Fruit fly (Drosophila melanogaster) whole organism, prepupa: ENCODE measurements around the gene Lk6.
A peak's percentile ranks its signal among the peaks of the same experiment; 100 is the strongest.

Source experiments
- Blimp-1 ChIP-seq: fragments of 200-800 bp; sonication (Bioruptor generic); optimal IDR thresholded peaks from 3 replicates; lab custom pipeline; 2017; ENCODE audit warnings: missing biosample characterization, missing genetic modification characterization, mild to moderate bottlenecking, moderate library complexity, missing genetic modification reagents
- CG10631 ChIP-seq: fragments of 200-800 bp; sonication (Bioruptor generic); optimal IDR thresholded peaks from 2 replicates; lab custom pipeline; 2016; ENCODE audit warnings: missing biosample characterization, missing genetic modification characterization
- CG10669 ChIP-seq: fragments of 200-800 bp; sonication (Bioruptor generic); optimal IDR thresholded peaks from 3 replicates; lab custom pipeline; 2018; ENCODE audit warnings: missing biosample characterization, mild to moderate bottlenecking, missing genetic modification characterization, moderate library complexity
- CG11294 ChIP-seq: fragments of 200-800 bp; sonication (Bioruptor generic); IDR thresholded peaks from 2 replicates; pipeline ENCODE4 v1.3.6; 2022; ENCODE audit warnings: missing biosample characterization, missing genetic modification characterization
- CG11762 ChIP-seq: fragments of 200-800 bp; sonication (Bioruptor generic); optimal IDR thresholded peaks from 3 replicates; lab custom pipeline; 2016; ENCODE audit warnings: missing biosample characterization, missing genetic modification characterization; ENCODE audit not compliant: insufficient read depth
- CG11902 ChIP-seq: fragments of 200-800 bp; sonication (Bioruptor generic); optimal IDR thresholded peaks from 3 replicates; lab custom pipeline; 2016; ENCODE audit warnings: missing biosample characterization, missing genetic modification characterization
- CG1621 ChIP-seq: fragments of 200-800 bp; sonication (Bioruptor generic); optimal IDR thresholded peaks from 3 replicates; lab custom pipeline; 2018; ENCODE audit warnings: missing biosample characterization, mild to moderate bottlenecking, missing genetic modification characterization
- CG16779 ChIP-seq: fragments of 200-800 bp; sonication (Bioruptor generic); optimal IDR thresholded peaks from 3 replicates; lab custom pipeline; 2017; ENCODE audit warnings: missing biosample characterization, mild to moderate bottlenecking, missing genetic modification characterization
- CG32006 ChIP-seq: fragments of 200-800 bp; sonication (Bioruptor generic); optimal IDR thresholded peaks from 3 replicates; lab custom pipeline; 2017; ENCODE audit warnings: missing biosample characterization, mild to moderate bottlenecking, missing genetic modification characterization
- CG3919 ChIP-seq: fragments of 200-800 bp; sonication (Bioruptor generic); optimal IDR thresholded peaks from 3 replicates; lab custom pipeline; 2016; ENCODE audit warnings: missing biosample characterization, missing genetic modification characterization
- CG4318 ChIP-seq: fragments of 200-800 bp; sonication (Bioruptor generic); optimal IDR thresholded peaks from 3 replicates; lab custom pipeline; 2017; ENCODE audit warnings: missing biosample characterization, mild to moderate bottlenecking, missing genetic modification characterization
- CG6163 ChIP-seq: fragments of 200-800 bp; sonication (Bioruptor generic); IDR thresholded peaks from 3 replicates; pipeline ENCODE4 v1.3.6; 2022; ENCODE audit warnings: missing biosample characterization, missing genetic modification characterization
- CG6276 ChIP-seq: fragments of 200-800 bp; sonication (Bioruptor generic); optimal IDR thresholded peaks from 2 replicates; lab custom pipeline; 2017; ENCODE audit warnings: missing biosample characterization, mild to moderate bottlenecking, missing genetic modification characterization
- CG6792 ChIP-seq: fragments of 200-800 bp; sonication (Bioruptor generic); optimal IDR thresholded peaks from 3 replicates; lab custom pipeline; 2016; ENCODE audit warnings: missing biosample characterization, missing genetic modification characterization
- CG6808 ChIP-seq: fragments of 200-800 bp; sonication (Bioruptor generic); optimal IDR thresholded peaks from 3 replicates; lab custom pipeline; 2017; ENCODE audit warnings: missing biosample characterization, missing genetic modification characterization, mild to moderate bottlenecking, moderate library complexity, missing genetic modification reagents
- CG6854 ChIP-seq: fragments of 200-800 bp; sonication (Bioruptor generic); optimal IDR thresholded peaks from 2 replicates; lab custom pipeline; 2017; ENCODE audit warnings: missing biosample characterization, mild to moderate bottlenecking, missing genetic modification characterization
- CG8119 ChIP-seq: fragments of 200-800 bp; sonication (Bioruptor generic); IDR thresholded peaks from 3 replicates; pipeline ENCODE4 v1.3.6; 2022; ENCODE audit warnings: missing biosample characterization, missing genetic modification characterization
- CG8319 ChIP-seq: fragments of 200-800 bp; sonication (Bioruptor generic); optimal IDR thresholded peaks from 3 replicates; lab custom pipeline; 2016; ENCODE audit warnings: missing biosample characterization, missing genetic modification characterization
- CG8632 ChIP-seq: fragments of 200-800 bp; sonication (Bioruptor generic); optimal IDR thresholded peaks from 3 replicates; lab custom pipeline; 2016; ENCODE audit warnings: missing biosample characterization, missing genetic modification characterization
- CG9139 ChIP-seq: fragments of 200-800 bp; sonication (Bioruptor generic); optimal IDR thresholded peaks from 3 replicates; lab custom pipeline; 2017; ENCODE audit warnings: missing biosample characterization, mild to moderate bottlenecking, missing genetic modification characterization
- Eip75B ChIP-seq: fragments of 200-800 bp; sonication (Bioruptor generic); optimal IDR thresholded peaks from 3 replicates; lab custom pipeline; 2016; ENCODE audit warnings: missing biosample characterization, missing genetic modification characterization
- Eip78C ChIP-seq: fragments of 200-800 bp; sonication (Bioruptor generic); peaks from one replicate; lab custom pipeline; 2016; ENCODE audit warnings: missing biosample characterization, missing genetic modification characterization
- Eip93F ChIP-seq: fragments of 200-800 bp; sonication (Bioruptor generic); optimal IDR thresholded peaks from 2 replicates; lab custom pipeline; 2016; ENCODE audit warnings: missing biosample characterization, mild to moderate bottlenecking, missing genetic modification characterization
- Ets96B ChIP-seq: fragments of 200-800 bp; optimal IDR thresholded peaks from 2 replicates; lab custom pipeline; 2019; ENCODE audit warnings: missing biosample characterization, mild to moderate bottlenecking, missing genetic modification characterization, moderate library complexity
- Gug ChIP-seq: fragments of 200-800 bp; sonication (Bioruptor generic); IDR thresholded peaks from 2 replicates; pipeline ENCODE4 v1.3.6; 2022; ENCODE audit warnings: missing biosample characterization, missing genetic modification characterization
- Hr39 ChIP-seq: fragments of 200-800 bp; sonication (Bioruptor generic); optimal IDR thresholded peaks from 2 replicates; lab custom pipeline; 2016; ENCODE audit warnings: missing biosample characterization, missing genetic modification characterization
- Hr4 ChIP-seq: fragments of 200-800 bp; sonication (Bioruptor generic); optimal IDR thresholded peaks from 3 replicates; lab custom pipeline; 2016; ENCODE audit warnings: missing biosample characterization, missing genetic modification characterization
- Lpt ChIP-seq: fragments of 200-800 bp; sonication (Bioruptor generic); optimal IDR thresholded peaks from 3 replicates; lab custom pipeline; 2016; ENCODE audit warnings: missing biosample characterization, missing genetic modification characterization
- Met ChIP-seq: fragments of 200-800 bp; sonication (Bioruptor generic); optimal IDR thresholded peaks from 3 replicates; lab custom pipeline; 2016; ENCODE audit warnings: missing biosample characterization, missing genetic modification characterization
- Sox102F ChIP-seq: fragments of 200-800 bp; sonication (Bioruptor generic); optimal IDR thresholded peaks from 2 replicates; lab custom pipeline; 2016; ENCODE audit warnings: missing biosample characterization, mild to moderate bottlenecking, missing genetic modification characterization
- Sox14 ChIP-seq: fragments of 200-800 bp; sonication (Bioruptor generic); optimal IDR thresholded peaks from 3 replicates; lab custom pipeline; 2016; ENCODE audit warnings: missing biosample characterization, missing genetic modification characterization
- Sox15 ChIP-seq: fragments of 200-800 bp; sonication (Bioruptor generic); optimal IDR thresholded peaks from 3 replicates; lab custom pipeline; 2016; ENCODE audit warnings: missing biosample characterization, missing genetic modification characterization
- achi ChIP-seq: fragments of 200-800 bp; sonication (Bioruptor generic); optimal IDR thresholded peaks from 3 replicates; lab custom pipeline; 2016; ENCODE audit warnings: missing biosample characterization, missing genetic modification characterization
- dac ChIP-seq: fragments of 200-800 bp; sonication (Bioruptor generic); optimal IDR thresholded peaks from 2 replicates; lab custom pipeline; 2017; ENCODE audit warnings: missing biosample characterization, mild to moderate bottlenecking, missing genetic modification characterization
- dsx ChIP-seq: fragments of 200-800 bp; optimal IDR thresholded peaks from 3 replicates; lab custom pipeline; 2019; ENCODE audit warnings: missing biosample characterization, mild to moderate bottlenecking, missing genetic modification characterization, moderate library complexity; ENCODE audit not compliant: poor library complexity, severe bottlenecking
- eg ChIP-seq: fragments of 200-800 bp; sonication (Bioruptor generic); IDR thresholded peaks from 3 replicates; pipeline ENCODE4 v1.3.6; 2022; ENCODE audit warnings: missing biosample characterization, missing genetic modification characterization
- esn ChIP-seq: fragments of 200-800 bp; sonication (Bioruptor generic); optimal IDR thresholded peaks from 2 replicates; lab custom pipeline; 2016; ENCODE audit warnings: missing biosample characterization, mild to moderate bottlenecking, missing genetic modification characterization, moderate library complexity
- fd59A ChIP-seq: fragments of 200-800 bp; sonication (Bioruptor generic); optimal IDR thresholded peaks from 2 replicates; lab custom pipeline; 2017; ENCODE audit warnings: missing biosample characterization, mild to moderate bottlenecking, missing genetic modification characterization, missing genetic modification reagents
- fkh ChIP-seq: fragments of 200-800 bp; sonication (Bioruptor generic); optimal IDR thresholded peaks from 3 replicates; lab custom pipeline; 2017; ENCODE audit warnings: missing biosample characterization, mild to moderate bottlenecking, missing genetic modification characterization, moderate library complexity
- net ChIP-seq: fragments of 200-800 bp; sonication (Bioruptor generic); optimal IDR thresholded peaks from 3 replicates; lab custom pipeline; 2016; ENCODE audit warnings: missing biosample characterization, missing genetic modification characterization
- pdm3 ChIP-seq: fragments of 200-800 bp; sonication (Bioruptor generic); optimal IDR thresholded peaks from 3 replicates; lab custom pipeline; 2016; ENCODE audit warnings: missing biosample characterization, missing genetic modification characterization
- salr ChIP-seq, 2 experiments: fragments of 200-800 bp; sonication (Bioruptor generic); optimal IDR thresholded peaks; 3 replicates each; lab custom pipeline; 2016 to 2018; ENCODE audit warnings: missing biosample characterization in 2 of 2, missing genetic modification characterization in 2 of 2, mild to moderate bottlenecking in 1 of 2
- ss ChIP-seq, 2 experiments: fragments of 200-800 bp; sonication (Bioruptor generic); optimal IDR thresholded peaks; 2 replicates in 1 of 2; 3 replicates in 1 of 2; lab custom pipeline; 2017 to 2018; ENCODE audit warnings: mild to moderate bottlenecking in 2 of 2, missing biosample characterization in 2 of 2, missing genetic modification characterization in 2 of 2, moderate library complexity in 1 of 2
- svp ChIP-seq: fragments of 200-800 bp; sonication (Bioruptor generic); peaks from one replicate; lab custom pipeline; 2016; ENCODE audit warnings: missing biosample characterization, missing genetic modification characterization
- topi ChIP-seq: fragments of 200-800 bp; sonication (Bioruptor generic); optimal IDR thresholded peaks from 3 replicates; lab custom pipeline; 2016; ENCODE audit warnings: missing biosample characterization, missing genetic modification characterization

Gene Lk6

DNA sequence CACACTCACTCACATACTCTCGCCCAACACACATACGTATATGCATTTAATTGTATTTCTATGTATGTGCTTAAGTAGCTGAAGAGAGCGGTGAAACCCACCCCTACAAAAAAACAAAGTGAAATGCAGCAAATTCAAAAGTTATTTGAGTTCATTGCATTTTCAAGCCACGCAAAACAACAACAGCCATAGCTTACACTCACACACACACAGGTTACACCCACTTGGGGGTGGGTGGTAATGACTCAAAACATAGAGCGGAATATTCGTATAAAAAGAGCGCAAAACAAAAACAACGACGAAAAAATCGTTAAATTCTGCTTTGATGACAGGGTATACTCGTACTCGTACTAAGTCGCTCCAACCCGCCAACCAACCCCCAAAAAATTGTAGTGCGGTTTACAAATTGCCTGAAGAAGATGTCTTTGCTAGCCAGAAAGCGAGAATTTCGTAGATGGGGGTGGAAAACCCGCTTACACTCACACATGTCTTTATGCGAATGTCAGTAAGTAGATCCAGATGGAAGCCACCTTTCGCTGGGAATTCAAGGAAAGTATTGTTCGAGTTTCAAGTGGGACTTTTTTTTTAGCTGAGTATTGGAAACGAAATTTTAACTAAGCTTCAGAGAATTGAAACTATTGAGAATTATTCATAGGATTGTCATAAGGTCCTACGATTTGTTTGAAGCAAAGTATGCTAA lies 12.0 kb upstream of the Lk6 start:
- no peak for TF ChIP-seq CG6163 (GFP tag; lab: Robert Waterston, UW)
- no peak for TF ChIP-seq Hr39 (GFP tag; lab: Kevin White, UChicago)
- TF ChIP-seq pdm3 (GFP tag; lab: Kevin White, UChicago) = no peak
- no peak for TF ChIP-seq CG6792 (GFP tag; lab: Kevin White, UChicago)
- no peak for TF ChIP-seq CG32006 (GFP tag; lab: Kevin White, UChicago)
- TF ChIP-seq Met (GFP tag; lab: Kevin White, UChicago) = no peak
- no peak for TF ChIP-seq Eip93F (GFP tag; lab: Kevin White, UChicago)
- no peak for TF ChIP-seq CG10669
- TF ChIP-seq Hr4 (GFP tag; lab: Kevin White, UChicago) = no peak
- TF ChIP-seq Sox14 (GFP tag; lab: Kevin White, UChicago) = no peak
- no peak for TF ChIP-seq Eip78C (GFP tag; lab: Kevin White, UChicago)
- no peak for TF ChIP-seq CG6808 (GFP tag; lab: Kevin White, UChicago)
- no peak for TF ChIP-seq CG10631 (GFP tag; lab: Kevin White, UChicago)
- TF ChIP-seq dac (GFP tag; lab: Kevin White, UChicago) = no peak
- no peak for TF ChIP-seq ss (GFP tag; optimal IDR thresholded peaks at IDR 0.05; lab: Kevin White, UChicago)
- TF ChIP-seq Sox15 (GFP tag; lab: Kevin White, UChicago) = no peak
- TF ChIP-seq Ets96B (tag; lab: Kevin White, UChicago) = no peak

DNA sequence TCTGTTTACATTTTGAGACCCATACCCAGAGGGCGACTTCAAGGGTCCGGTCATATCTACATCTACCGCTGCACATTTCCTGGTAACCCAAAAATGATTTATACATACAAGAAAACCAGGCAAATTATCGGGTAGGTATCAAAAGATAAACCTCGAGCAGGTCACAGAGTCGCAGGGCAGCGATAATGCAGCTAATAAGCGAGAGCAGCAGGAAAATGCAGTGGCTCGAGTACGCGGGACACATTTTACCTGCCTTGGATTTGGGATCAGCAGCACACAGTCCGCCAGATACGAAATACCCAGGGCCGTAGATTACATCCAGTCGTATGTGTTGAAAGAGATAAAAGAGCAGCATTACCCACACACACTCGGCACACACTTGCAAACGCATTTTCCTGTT lies 10.9 kb upstream of the Lk6 start:
- TF ChIP-seq Eip78C (GFP tag; lab: Kevin White, UChicago) = no peak
- TF ChIP-seq fd59A (GFP tag; lab: Kevin White, UChicago) = no peak
- TF ChIP-seq CG11762 (GFP tag; lab: Kevin White, UChicago) = no peak
- no peak for TF ChIP-seq net
- no peak for TF ChIP-seq CG8632 (GFP tag; lab: Kevin White, UChicago)
- no peak for TF ChIP-seq eg (GFP tag; lab: Robert Waterston, UW)
- no peak for TF ChIP-seq CG9139 (GFP tag; lab: Kevin White, UChicago)
- no peak for TF ChIP-seq CG8119
- no peak for TF ChIP-seq CG6854 (GFP tag; lab: Kevin White, UChicago)
- TF ChIP-seq esn (GFP tag; lab: Kevin White, UChicago) = no peak
- TF ChIP-seq topi (GFP tag; lab: Kevin White, UChicago) = no peak
- TF ChIP-seq, all 60 proteins: peak for 0

DNA sequence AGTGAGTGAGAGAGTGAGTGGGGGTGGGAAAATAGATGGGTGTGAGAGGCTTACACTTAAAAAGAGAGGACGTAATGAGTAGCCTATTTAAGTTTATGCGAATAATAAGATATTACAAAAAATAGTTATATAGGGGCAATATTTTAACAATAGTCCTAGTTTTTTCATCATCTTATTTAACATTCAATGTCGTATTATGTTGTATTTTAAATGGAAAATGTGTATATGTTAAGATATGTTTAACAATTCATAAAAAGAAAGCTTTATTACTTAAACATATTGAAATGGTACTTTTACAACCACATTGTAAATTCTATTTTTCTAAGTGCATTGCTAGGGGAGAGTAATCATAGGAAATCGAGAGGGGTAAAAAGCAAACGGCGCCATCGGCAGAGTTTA lies 9.7 kb upstream of the Lk6 start:
- peak; percentile 3 for TF ChIP-seq Sox102F (GFP tag; lab: Kevin White, UChicago)
- TF ChIP-seq pdm3 (GFP tag; lab: Kevin White, UChicago) = peak; percentile 36
- TF ChIP-seq Blimp-1 = no peak
- TF ChIP-seq Eip78C (GFP tag; lab: Kevin White, UChicago) = peak; percentile 86
- no peak for TF ChIP-seq eg (GFP tag; lab: Robert Waterston, UW)
- TF ChIP-seq Met (GFP tag; lab: Kevin White, UChicago) = peak; percentile 52
- TF ChIP-seq CG6808 (GFP tag; lab: Kevin White, UChicago) = peak; percentile 47
- TF ChIP-seq achi (GFP tag; lab: Kevin White, UChicago) = peak; percentile 46
- TF ChIP-seq CG11902 (GFP tag; lab: Kevin White, UChicago) = no peak
- TF ChIP-seq salr (GFP tag; optimal IDR thresholded peaks at IDR 0.05; lab: Kevin White, UChicago) = peak in 1 of 2 experiments; percentile 34
- no peak for TF ChIP-seq CG6163 (GFP tag; lab: Robert Waterston, UW)
- TF ChIP-seq CG8119 = peak; percentile 36; the same call in 1 of the 3 replicates
- TF ChIP-seq dsx (GFP tag; lab: Kevin White, UChicago) = peak; percentile 66
- no peak for TF ChIP-seq svp (GFP tag; lab: Kevin White, UChicago)
- no peak for TF ChIP-seq CG6276 (GFP tag; lab: Kevin White, UChicago)
- no peak for TF ChIP-seq Lpt
- TF ChIP-seq CG1621 (tag; lab: Kevin White, UChicago) = no peak
- no peak for TF ChIP-seq CG4318 (GFP tag; lab: Kevin White, UChicago)
- no peak for TF ChIP-seq Eip93F (GFP tag; lab: Kevin White, UChicago)
- peak; percentile 43 for TF ChIP-seq topi (GFP tag; lab: Kevin White, UChicago)
- TF ChIP-seq CG10631 (GFP tag; lab: Kevin White, UChicago) = peak; percentile 53
- no peak for TF ChIP-seq fkh (GFP tag; lab: Kevin White, UChicago)
- TF ChIP-seq CG6792 (GFP tag; lab: Kevin White, UChicago) = peak; percentile 49
- no peak for TF ChIP-seq CG16779 (tag; lab: Kevin White, UChicago)
- no peak for TF ChIP-seq CG8319 (GFP tag; lab: Kevin White, UChicago)
- TF ChIP-seq CG11294 (GFP tag; lab: Robert Waterston, UW) = no peak
- TF ChIP-seq CG3919 (GFP tag; lab: Kevin White, UChicago) = peak; percentile 34
- peak; percentile 58 for TF ChIP-seq Eip75B (GFP tag; lab: Kevin White, UChicago)
- no peak for TF ChIP-seq Gug (GFP tag; lab: Robert Waterston, UW)
- peak; percentile 32 to 44 for TF ChIP-seq ss (GFP tag; optimal IDR thresholded peaks at IDR 0.05; lab: Kevin White, UChicago)
- no peak for TF ChIP-seq dac (GFP tag; lab: Kevin White, UChicago)
